Worm (Caenorhabditis elegans): ENCODE measurements around the gene nhr-18.

Gene nhr-18

DNA sequence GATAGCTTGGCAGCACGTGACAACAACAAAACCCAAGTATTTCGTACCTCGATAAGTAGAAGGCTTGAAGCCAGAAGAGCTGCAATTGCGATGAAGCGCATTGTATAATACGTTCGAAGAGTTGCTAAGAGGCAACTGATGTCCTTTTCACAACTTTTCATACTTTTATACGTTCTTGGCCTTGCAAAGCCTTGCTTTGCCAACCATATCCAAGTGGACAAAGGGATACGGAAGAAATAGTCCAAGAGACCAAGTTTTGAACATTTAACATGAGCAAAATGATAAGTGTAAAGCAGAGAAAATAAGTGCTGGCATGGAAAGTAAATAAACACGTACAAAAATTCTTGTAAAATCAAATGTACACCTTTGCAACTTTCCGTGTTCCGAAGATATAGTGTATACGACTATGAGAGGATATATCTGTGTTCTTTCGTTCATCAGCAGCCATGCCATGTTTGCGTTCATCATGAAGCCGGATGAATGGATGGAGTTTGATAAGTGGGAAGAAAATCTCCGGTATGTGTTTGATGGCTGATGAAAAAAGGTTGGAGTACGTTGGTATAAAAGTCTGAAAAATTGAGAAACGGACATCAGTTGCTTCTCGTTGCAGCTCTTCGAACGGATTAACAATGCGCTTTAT is 47.4 kb downstream of the nhr-18 start, which contains the start of the genes Y5H2A.4 and abu-4:
Gene Y5H2A.4 (minus strand): TSS at position 101 of the 640 bp plus-strand sequence.
Gene abu-4 (plus strand): TSS at position 590 of the 640 bp plus-strand sequence.
- TF ChIP-seq mml-1 (tag; optimal IDR thresholded peaks at IDR 0.05) (no peak), jun-1 (tag; optimal IDR thresholded peaks at IDR 0.05) (no peak), ceh-28 (tag; optimal IDR thresholded peaks at IDR 0.05) (no peak), hmg-11 (tag; optimal IDR thresholded peaks at IDR 0.05) (no peak), nhr-43 (tag; optimal IDR thresholded peaks at IDR 0.05; ENCODE audit: poor library complexity, severe bottlenecking) (no peak), nhr-25 (tag; optimal IDR thresholded peaks at IDR 0.05) (no peak), elt-3 (tag; optimal IDR thresholded peaks at IDR 0.05) (no peak), nfya-1 (tag; optimal IDR thresholded peaks at IDR 0.05; ENCODE audit: insufficient read depth) (no peak), sea-2 (GFP tag; optimal IDR thresholded peaks at IDR 0.05) (no peak), fkh-10 (GFP tag; optimal IDR thresholded peaks at IDR 0.05) (no peak), nhr-76 (tag; optimal IDR thresholded peaks at IDR 0.05) (no peak)

DNA sequence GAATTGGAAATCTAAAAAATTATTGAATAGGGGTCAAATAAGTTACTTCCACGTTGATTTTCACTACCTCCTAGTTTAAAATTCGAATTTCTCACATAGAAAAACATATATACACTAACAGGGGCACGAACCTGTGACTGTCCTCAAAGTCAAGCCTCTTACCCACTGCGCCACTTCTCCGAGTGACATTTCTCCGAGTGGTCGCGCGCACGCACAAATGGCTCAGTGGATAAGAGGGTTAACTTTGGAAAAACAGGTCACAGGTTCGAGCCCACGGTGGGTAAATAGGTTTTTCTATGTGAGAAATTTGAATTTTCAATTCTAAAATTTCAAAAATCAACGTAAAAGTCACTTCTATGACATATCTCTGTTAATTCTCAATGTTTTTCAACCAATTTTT is 50.3 kb downstream of the nhr-18 start:
- TF ChIP-seq pha-4 (tag; optimal IDR thresholded peaks at IDR 0.05) (peak; percentile 21), ceh-82 (tag; optimal IDR thresholded peaks at IDR 0.05) (no peak), egl-27 (tag; optimal IDR thresholded peaks at IDR 0.05) (no peak), pqm-1 (tag; optimal IDR thresholded peaks at IDR 0.05) (peak; percentile 2), zag-1 (tag; optimal IDR thresholded peaks at IDR 0.05) (no peak), ama-1 (optimal IDR thresholded peaks at IDR 0.05) (no peak), unc-62 (GFP tag; optimal IDR thresholded peaks at IDR 0.05) (no peak), lin-15B (tag; optimal IDR thresholded peaks at IDR 0.05) (peak; percentile 10), lsy-12 (tag; optimal IDR thresholded peaks at IDR 0.05) (no peak)

DNA sequence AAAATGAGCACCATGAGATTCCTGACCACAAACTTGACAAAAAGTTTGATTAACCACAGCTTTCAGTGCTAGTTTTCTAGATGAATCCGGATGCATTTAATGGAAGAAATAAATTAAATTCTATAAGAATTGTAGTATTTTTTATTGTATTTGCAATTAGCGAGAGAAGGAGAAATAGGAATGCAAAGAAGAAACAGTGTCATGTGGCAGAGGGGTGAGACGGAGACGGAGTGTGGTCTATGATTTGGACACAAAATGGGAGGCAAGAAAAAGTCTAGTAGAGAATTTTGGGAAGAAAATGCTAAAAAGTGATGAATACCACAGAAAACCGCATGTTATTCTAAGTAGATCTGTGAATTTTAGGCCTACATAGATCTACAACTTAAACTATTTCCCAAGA is 51.0 kb downstream of the nhr-18 start, which contains the start of gene nhr-59:
Gene nhr-59 (minus strand): TSS at position 214 of the 400 bp plus-strand sequence.
- no peak for TF ChIP-seq ztf-11 (tag; optimal IDR thresholded peaks at IDR 0.05)
- peak; percentile 4 for TF ChIP-seq pqm-1 (tag; optimal IDR thresholded peaks at IDR 0.05)
- TF ChIP-seq nhr-67 (tag; optimal IDR thresholded peaks at IDR 0.05): no peak
- peak; percentile 1 for TF ChIP-seq elt-2 (tag; optimal IDR thresholded peaks at IDR 0.05)
- no peak for TF ChIP-seq R02D3.7 (tag; optimal IDR thresholded peaks at IDR 0.05)
- TF ChIP-seq pha-4 (tag; optimal IDR thresholded peaks at IDR 0.05): peak; percentile 44
- no peak for TF ChIP-seq elt-1 (tag; optimal IDR thresholded peaks at IDR 0.05)
- TF ChIP-seq nhr-25 (tag; optimal IDR thresholded peaks at IDR 0.05): no peak
- TF ChIP-seq mdl-1 (tag; optimal IDR thresholded peaks at IDR 0.05): no peak
- TF ChIP-seq elt-3 (tag; optimal IDR thresholded peaks at IDR 0.05): no peak
- TF ChIP-seq lsy-12 (tag; optimal IDR thresholded peaks at IDR 0.05): no peak
- TF ChIP-seq daf-12 (tag; optimal IDR thresholded peaks at IDR 0.05): no peak

DNA sequence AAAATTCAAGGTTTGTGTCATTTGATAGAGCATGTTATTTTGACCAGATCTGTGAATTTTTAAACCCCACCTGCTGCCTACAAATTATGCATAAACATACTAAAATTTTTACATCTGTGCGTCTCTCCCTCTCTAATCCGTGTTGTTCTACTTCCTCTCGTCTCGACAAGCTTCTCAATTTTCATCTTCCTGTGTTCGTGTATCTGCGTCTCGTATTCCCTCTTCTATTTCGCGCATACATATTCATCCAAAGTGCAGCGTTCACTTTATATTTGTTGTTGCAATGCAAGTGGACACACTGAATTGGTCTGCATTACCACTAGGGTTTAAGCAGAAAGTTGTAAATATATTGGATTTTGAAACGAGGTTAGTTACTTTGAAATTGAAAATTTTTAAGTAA is 51.5 kb downstream of the nhr-18 start, which contains the start of gene fbxa-137:
Gene fbxa-137 (plus strand): TSS at position 274 of the 400 bp plus-strand sequence.
- no peak for TF ChIP-seq snpc-4 (tag; optimal IDR thresholded peaks at IDR 0.05)
- no peak for TF ChIP-seq nhr-67 (tag; optimal IDR thresholded peaks at IDR 0.05)
- TF ChIP-seq lsy-12 (tag; optimal IDR thresholded peaks at IDR 0.05): no peak
- TF ChIP-seq nhr-28 (tag; optimal IDR thresholded peaks at IDR 0.05): no peak
- TF ChIP-seq lin-39 (tag; optimal IDR thresholded peaks at IDR 0.05): no peak
- TF ChIP-seq ztf-4 (tag; optimal IDR thresholded peaks at IDR 0.05): no peak
- TF ChIP-seq pha-4 (tag; optimal IDR thresholded peaks at IDR 0.05): no peak
- TF ChIP-seq ceh-16 (tag; optimal IDR thresholded peaks at IDR 0.05): no peak
- no peak for TF ChIP-seq nfya-1 (tag; optimal IDR thresholded peaks at IDR 0.05; ENCODE audit: insufficient read depth)
- no peak for TF ChIP-seq elt-2 (tag; optimal IDR thresholded peaks at IDR 0.05)
- no peak for TF ChIP-seq fkh-10 (GFP tag; optimal IDR thresholded peaks at IDR 0.05)
- no peak for TF ChIP-seq nhr-23 (tag; optimal IDR thresholded peaks at IDR 0.05)
- TF ChIP-seq fos-1 (tag; optimal IDR thresholded peaks at IDR 0.05): no peak
- TF ChIP-seq hmg-11 (tag; optimal IDR thresholded peaks at IDR 0.05): no peak
- no peak for TF ChIP-seq unc-39 (tag; optimal IDR thresholded peaks at IDR 0.05)
- no peak for TF ChIP-seq sea-2 (GFP tag; optimal IDR thresholded peaks at IDR 0.05)
